Worm (Caenorhabditis elegans) whole organism, early embryonic: Measurements from ENCODE around the gene F42A9.7.

Experiments
- B0310.2 ChIP-seq: sonication (generic microtip); optimal IDR thresholded peaks from 2 replicates; lab custom pipeline; 2016; ENCODE audit warnings: mild to moderate bottlenecking, missing genetic modification characterization, missing compliant biosample characterization
- F13C5.2 ChIP-seq: sonication (generic microtip); optimal IDR thresholded peaks from 2 replicates; lab custom pipeline; 2017; ENCODE audit warnings: mild to moderate bottlenecking, missing genetic modification characterization, inconsistent platforms, missing compliant biosample characterization
- ama-1 ChIP-seq: fragments of 150-350 bp; optimal IDR thresholded peaks from 2 replicates; lab custom pipeline; 2014
- ceh-36 ChIP-seq: sonication (generic microtip); optimal IDR thresholded peaks from 2 replicates; lab custom pipeline; 2016; ENCODE audit warnings: missing genetic modification characterization, inconsistent platforms, missing compliant biosample characterization
- pes-1 ChIP-seq: fragments of 200-800 bp; sonication (Bioruptor generic); IDR thresholded peaks from 2 replicates; pipeline ENCODE4 v1.3.6; 2022; ENCODE audit warnings: missing genetic modification reagents, missing genetic modification characterization, missing compliant biosample characterization
- tbx-11 ChIP-seq: fragments of 200-800 bp; sonication (Bioruptor generic); IDR thresholded peaks from 2 replicates; pipeline ENCODE4 v1.3.6; 2022; ENCODE audit warnings: missing genetic modification characterization, missing compliant biosample characterization

DNA sequence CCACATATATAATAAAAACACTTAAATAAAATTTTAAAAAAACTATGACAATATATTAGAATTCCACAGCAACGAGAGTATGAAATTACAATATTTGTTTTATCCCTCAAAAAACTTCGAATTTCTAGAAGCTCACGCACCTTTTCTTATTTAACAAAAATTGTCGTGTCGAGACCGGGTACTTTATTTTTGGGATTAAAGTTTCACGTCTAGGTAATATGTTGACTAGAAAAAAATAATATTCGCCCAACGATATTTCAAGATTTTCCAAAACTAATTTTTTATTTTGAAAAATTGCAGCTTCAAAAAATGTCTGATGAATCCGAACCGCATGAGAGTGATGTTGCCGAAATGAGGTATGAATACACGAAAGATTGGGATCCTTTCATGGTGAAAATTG, 27.5 kb upstream of the F42A9.7 start, which contains the start of gene C49C8.3:
- TF ChIP-seq F13C5.2 (tag; lab: Kevin White, UChicago) (no peak), pes-1 (GFP tag; lab: Robert Waterston, UW) (no peak), ama-1 (lab: Kevin White, UChicago) (no peak), tbx-11 (GFP tag; lab: Robert Waterston, UW) (no peak), B0310.2 (tag; lab: Kevin White, UChicago) (no peak), ceh-36 (tag; lab: Kevin White, UChicago) (no peak)
